Worm (Caenorhabditis elegans): ENCODE results near the gene ist-1.

- TF ChIP-seq F52B5.7 (tag; optimal IDR thresholded peaks at IDR 0.05) = no peak
- TF ChIP-seq hlh-26 (GFP tag; conservative IDR thresholded peaks at IDR 0.05) = no peak
- TF ChIP-seq nhr-90 (tag; optimal IDR thresholded peaks at IDR 0.05) = no peak
- no peak for TF ChIP-seq tbx-9 (tag; optimal IDR thresholded peaks at IDR 0.05; ENCODE audit: borderline replicate concordance)
- no peak for TF ChIP-seq somi-1 (GFP tag; optimal IDR thresholded peaks at IDR 0.05)
- no peak for TF ChIP-seq K12H6.12 (tag; optimal IDR thresholded peaks at IDR 0.05)
- TF ChIP-seq F37B4.10 (GFP tag; IDR thresholded peaks at IDR 0.05) = no peak
- TF ChIP-seq ama-1 (optimal IDR thresholded peaks at IDR 0.05) = no peak
- TF ChIP-seq ama-1 (GFP tag; optimal IDR thresholded peaks at IDR 0.05) = no peak
Observed at ce11 chrX:7139614-7140013, 13.2 kb downstream of the ist-1 start, which contains the start of gene clec-86.

All from whole organism, young adult.